Worm (Caenorhabditis elegans) whole organism, L1 larva: Measurements from ENCODE around the gene E02H4.7.
A peak's percentile ranks its signal among the peaks of the same experiment; 100 is the strongest.

Experiments
- C04F5.9 ChIP-seq: sonication (generic microtip); optimal IDR thresholded peaks from 2 replicates; lab custom pipeline; 2016; ENCODE audit warnings: missing genetic modification characterization, missing compliant biosample characterization
- C16A3.4 ChIP-seq: fragments of 150-350 bp; optimal IDR thresholded peaks from 2 replicates; lab custom pipeline; 2014; ENCODE audit warnings: missing biosample characterization, missing genetic modification characterization
- C34B4.2 ChIP-seq: sonication (generic microtip); optimal IDR thresholded peaks from 2 replicates; lab custom pipeline; 2017; ENCODE audit warnings: mild to moderate bottlenecking, missing genetic modification characterization, missing compliant biosample characterization
- aha-1 ChIP-seq: fragments of 150-350 bp; optimal IDR thresholded peaks from 2 replicates; lab custom pipeline; 2014; ENCODE audit warnings: missing biosample characterization, missing genetic modification characterization
- ceh-63 ChIP-seq: fragments of 200-800 bp; sonication (Bioruptor generic); optimal IDR thresholded peaks from 2 replicates; lab custom pipeline; 2018; ENCODE audit warnings: mild to moderate bottlenecking, missing genetic modification characterization, missing compliant biosample characterization
- ceh-82 ChIP-seq, 3 experiments: fragments of 150-350 bp in 1 of 3; sonication (generic microtip) in 2 of 3; optimal IDR thresholded peaks; 2 replicates each; lab custom pipeline; 2014 to 2017; ENCODE audit warnings: missing biosample characterization in 3 of 3, missing genetic modification characterization in 3 of 3
- ces-1 ChIP-seq: fragments of 150-350 bp; optimal IDR thresholded peaks from 2 replicates; lab custom pipeline; 2014; ENCODE audit warnings: missing biosample characterization, missing genetic modification reagents, missing genetic modification characterization
- dpl-1 ChIP-seq, 3 experiments: fragments of 150-350 bp in 2 of 3; sonication (generic microtip) in 1 of 3; optimal IDR thresholded peaks; 2 replicates each; lab custom pipeline; 2014 to 2017; ENCODE audit warnings: missing biosample characterization in 3 of 3, missing genetic modification characterization in 3 of 3, missing genetic modification reagents in 3 of 3
- dsc-1 ChIP-seq: sonication (generic microtip); optimal IDR thresholded peaks from 2 replicates; lab custom pipeline; 2016; ENCODE audit warnings: mild to moderate bottlenecking, missing genetic modification characterization, missing compliant biosample characterization
- efl-1 ChIP-seq, 4 experiments: fragments of 150-350 bp; optimal IDR thresholded peaks in 3 of 4; peaks in 1 of 4; 1 replicate in 1 of 4; 2 replicates in 3 of 4; lab custom pipeline; 2014; ENCODE audit warnings: missing biosample characterization in 2 of 4, missing genetic modification characterization in 2 of 4, missing genetic modification reagents in 2 of 4
- efl-3 ChIP-seq: fragments of 200-800 bp; sonication (Bioruptor generic); optimal IDR thresholded peaks from 2 replicates; lab custom pipeline; 2018; ENCODE audit warnings: mild to moderate bottlenecking, missing genetic modification characterization, missing compliant biosample characterization
- ets-5 ChIP-seq: fragments of 200-800 bp; sonication (Bioruptor generic); IDR thresholded peaks from 2 replicates; pipeline ENCODE4 v1.3.6; 2022; ENCODE audit warnings: missing genetic modification characterization, missing compliant biosample characterization
- fkh-10 ChIP-seq: sonication (generic microtip); optimal IDR thresholded peaks from 2 replicates; lab custom pipeline; 2017; ENCODE audit warnings: missing biosample characterization, missing genetic modification reagents, missing genetic modification characterization
- fkh-8 ChIP-seq: sonication (generic microtip); optimal IDR thresholded peaks from 2 replicates; lab custom pipeline; 2016; ENCODE audit warnings: mild to moderate bottlenecking, missing genetic modification characterization, missing compliant biosample characterization
- fos-1 ChIP-seq: fragments of 150-350 bp; optimal IDR thresholded peaks from 2 replicates; lab custom pipeline; 2014; ENCODE audit warnings: missing biosample characterization, missing genetic modification characterization
- grh-1 ChIP-seq: fragments of 200-800 bp; sonication (Bioruptor generic); IDR thresholded peaks from 2 replicates; pipeline ENCODE4 v1.3.6; 2022; ENCODE audit warnings: missing genetic modification reagents, missing genetic modification characterization, missing compliant biosample characterization
- hlh-4 ChIP-seq: sonication (generic microtip); optimal IDR thresholded peaks from 2 replicates; lab custom pipeline; 2016; ENCODE audit warnings: mild to moderate bottlenecking, missing genetic modification characterization, missing compliant biosample characterization
- isw-1 ChIP-seq: fragments of 200-800 bp; sonication (Bioruptor generic); IDR thresholded peaks from 2 replicates; pipeline ENCODE4 v1.3.6; 2022; ENCODE audit warnings: missing genetic modification characterization, missing compliant biosample characterization
- lin-14 ChIP-seq: fragments of 200-800 bp; sonication (Bioruptor generic); optimal IDR thresholded peaks from 2 replicates; lab custom pipeline; 2018; ENCODE audit warnings: mild to moderate bottlenecking, missing genetic modification characterization, moderate library complexity, missing compliant biosample characterization
- lin-35 ChIP-seq, 2 experiments: fragments of 150-350 bp; optimal IDR thresholded peaks; 2 replicates each; lab custom pipeline; 2014; ENCODE audit warnings: missing biosample characterization in 2 of 2, missing genetic modification characterization in 2 of 2, missing genetic modification reagents in 2 of 2
- lsy-2 ChIP-seq, 2 experiments: fragments of 150-350 bp; optimal IDR thresholded peaks; 2 replicates each; lab custom pipeline; 2014; ENCODE audit warnings: missing biosample characterization in 2 of 2, missing genetic modification characterization in 2 of 2
- mab-9 ChIP-seq: fragments of 200-800 bp; sonication (Bioruptor generic); IDR thresholded peaks from 2 replicates; pipeline ENCODE4 v1.3.6; 2022; ENCODE audit warnings: missing genetic modification reagents, missing genetic modification characterization, missing compliant biosample characterization
- mdl-1 ChIP-seq, 2 experiments: fragments of 150-350 bp; optimal IDR thresholded peaks; 2 replicates each; lab custom pipeline; 2014 to 2017; ENCODE audit warnings: missing biosample characterization in 2 of 2, missing genetic modification characterization in 2 of 2, inconsistent platforms in 1 of 2
- mep-1 ChIP-seq: fragments of 150-350 bp; optimal IDR thresholded peaks from 2 replicates; lab custom pipeline; 2014; ENCODE audit warnings: missing biosample characterization, missing genetic modification characterization
- nhr-11 ChIP-seq: fragments of 150-350 bp; optimal IDR thresholded peaks from 2 replicates; lab custom pipeline; 2014; ENCODE audit warnings: missing biosample characterization, missing genetic modification characterization
- nhr-20 ChIP-seq: sonication (generic microtip); optimal IDR thresholded peaks from 2 replicates; lab custom pipeline; 2016; ENCODE audit warnings: mild to moderate bottlenecking, missing genetic modification characterization, missing compliant biosample characterization
- nhr-71 ChIP-seq: sonication (generic microtip); optimal IDR thresholded peaks from 2 replicates; lab custom pipeline; 2016; ENCODE audit warnings: mild to moderate bottlenecking, missing genetic modification characterization, moderate library complexity, missing compliant biosample characterization
- nhr-85 ChIP-seq: sonication (generic microtip); peaks from one replicate; lab custom pipeline; 2016; ENCODE audit warnings: missing genetic modification characterization, inconsistent platforms, missing compliant biosample characterization
- nhr-90 ChIP-seq: sonication (generic microtip); optimal IDR thresholded peaks from 2 replicates; lab custom pipeline; 2016; ENCODE audit warnings: mild to moderate bottlenecking, missing genetic modification characterization, missing compliant biosample characterization; ENCODE audit not compliant: poor library complexity
- rnt-1 ChIP-seq: sonication (generic microtip); optimal IDR thresholded peaks from 2 replicates; lab custom pipeline; 2016; ENCODE audit warnings: mild to moderate bottlenecking, missing genetic modification characterization, moderate library complexity, missing compliant biosample characterization
- snu-23 ChIP-seq: sonication (generic microtip); optimal IDR thresholded peaks from 2 replicates; lab custom pipeline; 2016; ENCODE audit warnings: missing genetic modification characterization, missing compliant biosample characterization
- sox-4 ChIP-seq: sonication (generic microtip); optimal IDR thresholded peaks from 2 replicates; lab custom pipeline; 2016; ENCODE audit warnings: missing genetic modification characterization, missing compliant biosample characterization
- sptf-1 ChIP-seq: fragments of 150-350 bp; optimal IDR thresholded peaks from 2 replicates; lab custom pipeline; 2014; ENCODE audit warnings: missing biosample characterization, missing genetic modification characterization
- unc-130 ChIP-seq: fragments of 150-350 bp; optimal IDR thresholded peaks from 2 replicates; lab custom pipeline; 2017; ENCODE audit warnings: missing biosample characterization, missing genetic modification characterization, inconsistent platforms
- unc-86 ChIP-seq: sonication (generic microtip); optimal IDR thresholded peaks from 2 replicates; lab custom pipeline; 2016; ENCODE audit warnings: missing genetic modification characterization, missing compliant biosample characterization
- unc-98 ChIP-seq: fragments of 200-800 bp; sonication (Bioruptor generic); IDR thresholded peaks from 2 replicates; pipeline ENCODE4 v1.3.6; 2022; ENCODE audit warnings: missing genetic modification characterization, missing compliant biosample characterization
- xbp-1 ChIP-seq: sonication (generic microtip); optimal IDR thresholded peaks from 2 replicates; lab custom pipeline; 2016; ENCODE audit warnings: missing genetic modification characterization, missing compliant biosample characterization
- zag-1 ChIP-seq: fragments of 150-350 bp; optimal IDR thresholded peaks from 2 replicates; lab custom pipeline; 2014; ENCODE audit warnings: missing biosample characterization, missing genetic modification characterization
- ztf-11 ChIP-seq, 2 experiments: sonication (generic microtip); optimal IDR thresholded peaks; 2 replicates each; lab custom pipeline; 2016 to 2017; ENCODE audit warnings: missing genetic modification characterization in 2 of 2, missing biosample characterization in 1 of 2, missing compliant biosample characterization in 1 of 2
- ztf-4 ChIP-seq: fragments of 150-350 bp; optimal IDR thresholded peaks from 2 replicates; lab custom pipeline; 2014; ENCODE audit warnings: missing biosample characterization, missing genetic modification characterization

E02H4.7 gene

DNA sequence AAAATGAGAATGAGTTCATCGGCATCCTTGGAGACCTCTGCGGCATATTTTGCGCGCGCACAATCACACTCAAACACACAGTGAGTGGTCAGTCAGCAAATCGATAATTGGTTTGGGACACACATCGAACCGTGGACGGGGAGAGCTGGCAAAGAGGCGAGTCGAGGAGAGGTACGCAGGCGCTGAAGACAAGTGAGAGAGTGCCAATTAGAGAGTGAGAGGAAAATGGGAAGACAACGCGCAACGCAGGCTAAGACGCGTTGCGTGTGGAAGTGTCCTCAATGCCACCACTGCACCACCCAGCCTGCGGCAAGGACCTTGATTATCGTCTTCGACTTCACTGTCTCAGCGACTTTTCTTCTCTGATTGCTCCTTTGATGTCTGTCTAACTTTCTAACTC lies 41.1 kb downstream of the E02H4.7 start (continued):
- TF ChIP-seq mdl-1 (tag; optimal IDR thresholded peaks at IDR 0.05; lab: Kevin White, UChicago) (peak in 1 of 2 experiments; percentile 72), mep-1 (tag; lab: Kevin White, UChicago) (peak; percentile 77), ztf-4 (tag; lab: Kevin White, UChicago) (peak; percentile 27), ces-1 (no peak), lin-35 (GFP tag; optimal IDR thresholded peaks at IDR 0.05; lab: Kevin White, UChicago) (peak; percentile 53 to 76), fkh-10 (GFP tag; lab: Kevin White, UChicago) (peak; percentile 74), ztf-11 (tag; optimal IDR thresholded peaks at IDR 0.05; lab: Kevin White, UChicago) (peak in 1 of 2 experiments; percentile 59), unc-98 (peak; percentile 13; the same call in 1 of the 2 replicates), ceh-82 (tag; optimal IDR thresholded peaks at IDR 0.05; lab: Kevin White, UChicago) (peak; percentile 63 to 72 (median 65)), nhr-71 (tag; lab: Kevin White, UChicago) (peak; percentile 88), isw-1 (GFP tag; lab: Robert Waterston, UW) (peak; percentile 41), nhr-90 (tag; lab: Kevin White, UChicago) (peak; percentile 52), unc-86 (peak; percentile 49), dpl-1 (GFP tag; optimal IDR thresholded peaks at IDR 0.05; lab: Kevin White, UChicago) (peak; percentile 30 to 43 (median 32)), dsc-1 (tag; lab: Kevin White, UChicago) (peak; percentile 73), rnt-1 (tag; lab: Kevin White, UChicago) (peak; percentile 79), efl-3 (GFP tag; lab: Kevin White, UChicago) (no peak), ets-5 (no peak), sox-4 (tag; lab: Kevin White, UChicago) (no peak), snu-23 (GFP tag; lab: Kevin White, UChicago) (peak; percentile 87), lin-14 (GFP tag; lab: Kevin White, UChicago) (peak; percentile 92), C16A3.4 (tag; lab: Kevin White, UChicago) (peak; percentile 74), grh-1 (GFP tag; lab: Robert Waterston, UW) (0 out of 2 replicates have a peak, but pooled peaks have one; percentile 28), fos-1 (tag; lab: Kevin White, UChicago) (peak; percentile 56), C04F5.9 (tag; lab: Kevin White, UChicago) (peak; percentile 16), zag-1 (tag; lab: Kevin White, UChicago) (no peak), C34B4.2 (no peak), mab-9 (GFP tag; lab: Robert Waterston, UW) (no peak), efl-1 (optimal IDR thresholded peaks at IDR 0.05; lab: Kevin White, UChicago) (peak; percentile 62 to 84), efl-1 (GFP tag; optimal IDR thresholded peaks at IDR 0.05 in 1 of 2; lab: Kevin White, UChicago) (peak; percentile 5 to 84), fkh-8 (tag; lab: Kevin White, UChicago) (peak; percentile 77), ceh-63 (no peak), lsy-2 (tag; optimal IDR thresholded peaks at IDR 0.05; lab: Kevin White, UChicago) (peak; percentile 60 to 72)

DNA sequence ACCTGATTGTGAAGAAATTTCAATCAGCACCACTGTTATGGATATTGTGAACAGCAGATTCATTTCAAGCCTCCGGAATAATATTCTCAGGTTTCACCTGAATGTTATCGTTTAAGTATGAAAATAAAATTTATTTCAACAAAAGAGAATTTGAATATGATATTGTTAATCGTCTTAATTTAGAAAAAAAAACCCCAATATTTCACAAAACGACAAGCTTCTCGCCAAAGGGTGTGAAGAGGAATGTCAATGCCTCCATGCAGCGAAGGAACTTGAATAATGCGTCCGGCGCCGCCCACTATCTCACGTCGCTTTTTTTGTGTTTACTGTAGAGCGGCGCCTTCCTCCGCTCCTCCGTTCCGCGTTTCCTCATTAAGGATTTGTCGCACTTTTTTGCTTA lies 47.0 kb downstream of the E02H4.7 start, which contains the start of gene C11H1.5:
TSS of gene C11H1.5 (minus strand) at position 101 of the 400 bp plus-strand sequence.
- no peak for TF ChIP-seq ets-5
- TF ChIP-seq hlh-4: no peak
- TF ChIP-seq aha-1: no peak
- no peak for TF ChIP-seq sptf-1
- no peak for TF ChIP-seq mab-9 (GFP tag; lab: Robert Waterston, UW)
- no peak for TF ChIP-seq nhr-20 (tag; lab: Kevin White, UChicago)
- TF ChIP-seq nhr-85 (tag; lab: Kevin White, UChicago): no peak
- TF ChIP-seq xbp-1: no peak
- TF ChIP-seq ztf-11 (tag; optimal IDR thresholded peaks at IDR 0.05; lab: Kevin White, UChicago): no peak
- no peak for TF ChIP-seq C16A3.4 (tag; lab: Kevin White, UChicago)
- TF ChIP-seq unc-130 (tag; lab: Kevin White, UChicago): no peak
- no peak for TF ChIP-seq nhr-11
- no peak for TF ChIP-seq efl-3 (GFP tag; lab: Kevin White, UChicago)
- TF ChIP-seq C04F5.9 (tag; lab: Kevin White, UChicago): no peak
- TF ChIP-seq, all 84 proteins: peak for 0
